Worm (Caenorhabditis elegans) whole organism, young adult: ENCODE results near the gene cat-1.

ENCODE experiments used
- B0336.3 ChIP-seq: fragments of 200-800 bp; sonication (Bioruptor generic); IDR thresholded peaks from 2 replicates; pipeline ENCODE4 v1.3.6; 2022; ENCODE audit warnings: missing genetic modification characterization, missing compliant biosample characterization
- C06A6.2 ChIP-seq: fragments of 200-800 bp; sonication (Bioruptor generic); conservative IDR thresholded peaks from 2 replicates; pipeline ENCODE4 v1.3.6; 2022; ENCODE audit warnings: missing genetic modification characterization, missing compliant biosample characterization
- F22D6.2 ChIP-seq: sonication (generic microtip); optimal IDR thresholded peaks from 2 replicates; lab custom pipeline; 2016; ENCODE audit warnings: mild to moderate bottlenecking, missing genetic modification characterization, missing compliant biosample characterization
- F37B4.10 ChIP-seq: fragments of 200-800 bp; sonication (Bioruptor generic); IDR thresholded peaks from 2 replicates; pipeline ENCODE4 v1.3.6; 2022; ENCODE audit warnings: missing genetic modification characterization, missing compliant biosample characterization
- F57C9.4 ChIP-seq: sonication (generic microtip); optimal IDR thresholded peaks from 2 replicates; lab custom pipeline; 2017; ENCODE audit warnings: mild to moderate bottlenecking, missing genetic modification characterization, missing compliant biosample characterization
- K11D2.4 ChIP-seq: fragments of 200-800 bp; sonication (Bioruptor generic); IDR thresholded peaks from 2 replicates; pipeline ENCODE4 v1.3.6; 2022; ENCODE audit warnings: missing genetic modification reagents, missing genetic modification characterization, missing compliant biosample characterization
- Y53F4B.3 ChIP-seq: fragments of 200-800 bp; sonication (Bioruptor generic); IDR thresholded peaks from 2 replicates; pipeline ENCODE4 v1.3.6; 2022; ENCODE audit warnings: missing genetic modification reagents, missing genetic modification characterization, missing compliant biosample characterization
- Y53G8AR.9 ChIP-seq: fragments of 200-800 bp; sonication (Bioruptor generic); conservative IDR thresholded peaks from 2 replicates; pipeline ENCODE4 v1.3.6; 2022; ENCODE audit warnings: missing genetic modification reagents, missing genetic modification characterization, missing compliant biosample characterization
- Y79H2A.3 ChIP-seq: fragments of 200-800 bp; sonication (Bioruptor generic); conservative IDR thresholded peaks from 2 replicates; pipeline ENCODE4 v1.3.6; 2022; ENCODE audit warnings: missing genetic modification reagents, missing genetic modification characterization, missing compliant biosample characterization
- Y95B8A.8 ChIP-seq: fragments of 200-800 bp; sonication (Bioruptor generic); IDR thresholded peaks from 2 replicates; pipeline ENCODE4 v1.3.6; 2022; ENCODE audit warnings: missing genetic modification reagents, missing genetic modification characterization, missing compliant biosample characterization
- ZK185.1 ChIP-seq: sonication (generic microtip); optimal IDR thresholded peaks from 2 replicates; lab custom pipeline; 2016; ENCODE audit warnings: mild to moderate bottlenecking, missing genetic modification characterization, missing compliant biosample characterization; ENCODE audit not compliant: poor library complexity, severe bottlenecking
- ama-1 ChIP-seq, 3 experiments: fragments of 150-350 bp in 1 of 3; sonication (generic microtip) in 2 of 3; optimal IDR thresholded peaks; 2 replicates each; lab custom pipeline; 2014 to 2018; ENCODE audit warnings: missing biosample characterization in 2 of 3, missing genetic modification characterization in 2 of 3, missing genetic modification reagents in 2 of 3
- attf-3 ChIP-seq: fragments of 200-800 bp; sonication (Bioruptor generic); conservative IDR thresholded peaks from 2 replicates; pipeline ENCODE4 v1.3.6; 2022; ENCODE audit warnings: missing genetic modification reagents, missing genetic modification characterization, missing compliant biosample characterization
- ccch-3 ChIP-seq: fragments of 200-800 bp; sonication (Bioruptor generic); optimal IDR thresholded peaks from 2 replicates; lab custom pipeline; 2018; ENCODE audit warnings: mild to moderate bottlenecking, missing genetic modification characterization, missing compliant biosample characterization
- cebp-2 ChIP-seq: fragments of 200-800 bp; sonication (Bioruptor generic); IDR thresholded peaks from 2 replicates; pipeline ENCODE4 v1.3.6; 2022; ENCODE audit warnings: missing genetic modification characterization, missing compliant biosample characterization
- ceh-58 ChIP-seq: fragments of 200-800 bp; sonication (Bioruptor generic); IDR thresholded peaks from 2 replicates; pipeline ENCODE4 v1.3.6; 2022; ENCODE audit warnings: missing genetic modification characterization, missing compliant biosample characterization
- ceh-79 ChIP-seq: sonication (generic microtip); optimal IDR thresholded peaks from 2 replicates; lab custom pipeline; 2017; ENCODE audit warnings: mild to moderate bottlenecking, missing genetic modification characterization, missing compliant biosample characterization
- ceh-91 ChIP-seq: fragments of 200-800 bp; sonication (Bioruptor generic); IDR thresholded peaks from 2 replicates; pipeline ENCODE4 v1.3.6; 2022; ENCODE audit warnings: missing genetic modification reagents, missing genetic modification characterization, missing compliant biosample characterization
- dox-1 ChIP-seq: fragments of 200-800 bp; sonication (Bioruptor generic); IDR thresholded peaks from 2 replicates; pipeline ENCODE4 v1.3.6; 2022; ENCODE audit warnings: missing genetic modification reagents, missing genetic modification characterization, missing compliant biosample characterization
- efl-1 ChIP-seq: fragments of 150-350 bp; optimal IDR thresholded peaks from 2 replicates; lab custom pipeline; 2014; ENCODE audit warnings: missing biosample characterization, missing genetic modification reagents, missing genetic modification characterization
- egl-44 ChIP-seq: fragments of 200-800 bp; sonication (Bioruptor generic); IDR thresholded peaks from 2 replicates; pipeline ENCODE4 v1.3.6; 2022; ENCODE audit warnings: missing genetic modification reagents, missing genetic modification characterization, missing compliant biosample characterization
- let-526 ChIP-seq: fragments of 200-800 bp; sonication (Bioruptor generic); IDR thresholded peaks from 2 replicates; pipeline ENCODE4 v1.3.6; 2022; ENCODE audit warnings: missing genetic modification reagents, missing genetic modification characterization, missing compliant biosample characterization
- lin-35 ChIP-seq, 3 experiments: fragments of 150-350 bp in 2 of 3; sonication (generic microtip) in 1 of 3; optimal IDR thresholded peaks; 2 replicates each; lab custom pipeline; 2014 to 2018; ENCODE audit warnings: missing biosample characterization in 3 of 3, missing genetic modification characterization in 3 of 3, missing genetic modification reagents in 3 of 3
- madf-10 ChIP-seq: sonication (generic microtip); optimal IDR thresholded peaks from 2 replicates; lab custom pipeline; 2016; ENCODE audit warnings: mild to moderate bottlenecking, missing genetic modification characterization, missing compliant biosample characterization
- madf-3 ChIP-seq: fragments of 200-800 bp; sonication (Bioruptor generic); IDR thresholded peaks from 2 replicates; pipeline ENCODE4 v1.3.6; 2022; ENCODE audit warnings: missing genetic modification reagents, missing genetic modification characterization, missing compliant biosample characterization
- madf-6 ChIP-seq: fragments of 200-800 bp; sonication (Bioruptor generic); IDR thresholded peaks from 2 replicates; pipeline ENCODE4 v1.3.6; 2022; ENCODE audit warnings: missing genetic modification reagents, missing genetic modification characterization, missing compliant biosample characterization
- mcd-1 ChIP-seq: fragments of 200-800 bp; sonication (Bioruptor generic); IDR thresholded peaks from 2 replicates; pipeline ENCODE4 v1.3.6; 2022; ENCODE audit warnings: missing genetic modification reagents, missing genetic modification characterization, missing compliant biosample characterization
- mes-4 ChIP-seq: sonication (generic microtip); optimal IDR thresholded peaks from 2 replicates; lab custom pipeline; 2016; ENCODE audit warnings: missing genotype, missing genetic modification characterization, missing compliant biosample characterization
- mxl-1 ChIP-seq: sonication (generic microtip); optimal IDR thresholded peaks from 2 replicates; lab custom pipeline; 2016; ENCODE audit warnings: missing genetic modification characterization, missing compliant biosample characterization
- nfya-1 ChIP-seq: sonication (generic microtip); optimal IDR thresholded peaks from 2 replicates; lab custom pipeline; 2017; ENCODE audit warnings: antibody characterized with exemption, missing compliant biosample characterization, missing genetic modification characterization, borderline replicate concordance; ENCODE audit not compliant: insufficient read depth
- nfya-2 ChIP-seq: fragments of 200-800 bp; sonication (Bioruptor generic); IDR thresholded peaks from 2 replicates; pipeline ENCODE4 v1.3.6; 2022; ENCODE audit warnings: missing genetic modification reagents, missing genetic modification characterization, missing compliant biosample characterization
- nfyb-1 ChIP-seq: fragments of 200-800 bp; sonication (Bioruptor generic); IDR thresholded peaks from 2 replicates; pipeline ENCODE4 v1.3.6; 2022; ENCODE audit warnings: missing genetic modification reagents, missing genetic modification characterization, missing compliant biosample characterization
- nhr-179 ChIP-seq: sonication (generic microtip); optimal IDR thresholded peaks from 2 replicates; lab custom pipeline; 2016; ENCODE audit warnings: mild to moderate bottlenecking, missing genetic modification characterization, missing compliant biosample characterization
- nhr-27 ChIP-seq: fragments of 200-800 bp; sonication (Bioruptor generic); optimal IDR thresholded peaks from 2 replicates; lab custom pipeline; 2018; ENCODE audit warnings: mild to moderate bottlenecking, missing genetic modification characterization, moderate library complexity, missing compliant biosample characterization
- nhr-80 ChIP-seq: sonication (generic microtip); optimal IDR thresholded peaks from 2 replicates; lab custom pipeline; 2016; ENCODE audit warnings: missing genetic modification characterization, missing compliant biosample characterization
- sea-2 ChIP-seq: fragments of 200-800 bp; sonication (Bioruptor generic); IDR thresholded peaks from 2 replicates; pipeline ENCODE4 v1.3.6; 2022; ENCODE audit warnings: missing genetic modification characterization, missing compliant biosample characterization
- snpc-1.3 ChIP-seq: sonication (generic microtip); optimal IDR thresholded peaks from 2 replicates; lab custom pipeline; 2017; ENCODE audit warnings: missing genetic modification characterization, mild to moderate bottlenecking, missing compliant biosample characterization, antibody characterized with exemption, moderate library complexity, missing genotype, missing genetic modification reagents; ENCODE audit not compliant: insufficient read depth
- somi-1 ChIP-seq: fragments of 200-800 bp; sonication (Bioruptor generic); optimal IDR thresholded peaks from 2 replicates; lab custom pipeline; 2018; ENCODE audit warnings: mild to moderate bottlenecking, missing genetic modification characterization, missing compliant biosample characterization
- tbp1 ChIP-seq: fragments of 200-800 bp; sonication (Bioruptor generic); optimal IDR thresholded peaks from 2 replicates; lab custom pipeline; 2018; ENCODE audit warnings: mild to moderate bottlenecking, missing genetic modification characterization, missing compliant biosample characterization
- tbx-9 ChIP-seq: sonication (generic microtip); optimal IDR thresholded peaks from 2 replicates; lab custom pipeline; 2016; ENCODE audit warnings: borderline replicate concordance, missing genetic modification characterization, inconsistent platforms, missing compliant biosample characterization
- ztf-25 ChIP-seq: fragments of 200-800 bp; sonication (Bioruptor generic); IDR thresholded peaks from 2 replicates; pipeline ENCODE4 v1.3.6; 2022; ENCODE audit warnings: missing genetic modification reagents, missing genetic modification characterization, missing compliant biosample characterization
- ztf-28 ChIP-seq: fragments of 200-800 bp; sonication (Bioruptor generic); IDR thresholded peaks from 2 replicates; pipeline ENCODE4 v1.3.6; 2022; ENCODE audit warnings: missing genetic modification reagents, missing genetic modification characterization, missing compliant biosample characterization
- ztf-3 ChIP-seq: fragments of 200-800 bp; sonication (Bioruptor generic); optimal IDR thresholded peaks from 2 replicates; lab custom pipeline; 2018; ENCODE audit warnings: mild to moderate bottlenecking, missing genetic modification characterization, missing compliant biosample characterization
- ztf-6 ChIP-seq: fragments of 200-800 bp; sonication (Bioruptor generic); IDR thresholded peaks from 2 replicates; pipeline ENCODE4 v1.3.6; 2022; ENCODE audit warnings: missing genetic modification reagents, missing genetic modification characterization, missing compliant biosample characterization

The cat-1 gene

ce11 chrX:5728956-5729467 is 18.5 kb upstream of the cat-1 start (continued):
- TF ChIP-seq ama-1 (optimal IDR thresholded peaks at IDR 0.05; lab: Kevin White, UChicago) = no peak
- TF ChIP-seq ama-1 (GFP tag; optimal IDR thresholded peaks at IDR 0.05; lab: Kevin White, UChicago) = no peak
- TF ChIP-seq Y53G8AR.9 (GFP tag; lab: Robert Waterston, UW) = no peak
- no peak for TF ChIP-seq madf-3 (GFP tag; lab: Robert Waterston, UW)
- TF ChIP-seq C06A6.2 = no peak
- TF ChIP-seq Y53F4B.3 = no peak
- TF ChIP-seq tbp1 (GFP tag; lab: Kevin White, UChicago) = no peak
- TF ChIP-seq F37B4.10 (GFP tag; lab: Robert Waterston, UW) = no peak
- no peak for TF ChIP-seq mxl-1 (tag; lab: Kevin White, UChicago)
- no peak for TF ChIP-seq F22D6.2 (tag; lab: Kevin White, UChicago)
- TF ChIP-seq sea-2 = no peak
- TF ChIP-seq nhr-179 = no peak
- no peak for TF ChIP-seq madf-6 (GFP tag; lab: Robert Waterston, UW)
- no peak for TF ChIP-seq ZK185.1 (tag; lab: Kevin White, UChicago)
- TF ChIP-seq madf-10 (tag; lab: Kevin White, UChicago) = peak; percentile 46
- peak; percentile 69 for TF ChIP-seq nfyb-1 (GFP tag; lab: Robert Waterston, UW)
- TF ChIP-seq egl-44 (GFP tag; lab: Robert Waterston, UW) = no peak
- TF ChIP-seq mcd-1 (GFP tag; lab: Robert Waterston, UW) = peak; percentile 49
- no peak for TF ChIP-seq nhr-80 (tag; lab: Kevin White, UChicago)
- no peak for TF ChIP-seq B0336.3
- TF ChIP-seq efl-1 = no peak
- TF ChIP-seq snpc-1.3 (tag; lab: Kevin White, UChicago) = no peak
- TF ChIP-seq nfya-2 (GFP tag; lab: Robert Waterston, UW) = no peak
- no peak for TF ChIP-seq ccch-3 (GFP tag; lab: Kevin White, UChicago)
- TF ChIP-seq dox-1 (GFP tag; lab: Robert Waterston, UW) = peak; percentile 42; the same call in 1 of the 2 replicates
- no peak for TF ChIP-seq nfya-1 (tag; lab: Kevin White, UChicago)
- no peak for TF ChIP-seq let-526 (GFP tag; lab: Robert Waterston, UW)
- TF ChIP-seq nhr-27 (tag; lab: Kevin White, UChicago) = no peak
- no peak for TF ChIP-seq F57C9.4 (tag; lab: Kevin White, UChicago)
- no peak for TF ChIP-seq mes-4
- TF ChIP-seq ceh-79 (tag; lab: Kevin White, UChicago) = no peak
- TF ChIP-seq ztf-6 (GFP tag; lab: Robert Waterston, UW) = peak; percentile 15; the same call in 1 of the 2 replicates
- TF ChIP-seq ceh-91 (GFP tag; lab: Robert Waterston, UW) = no peak
- TF ChIP-seq ztf-25 (GFP tag; lab: Robert Waterston, UW) = no peak
- TF ChIP-seq Y95B8A.8 = no peak
- no peak for TF ChIP-seq Y79H2A.3
- TF ChIP-seq ztf-28 (GFP tag; lab: Robert Waterston, UW) = no peak
- TF ChIP-seq lin-35 (GFP tag; optimal IDR thresholded peaks at IDR 0.05; lab: Kevin White, UChicago) = peak in 1 of 3 experiments; percentile 60
- peak; percentile 22 for TF ChIP-seq somi-1 (GFP tag; lab: Kevin White, UChicago)
- no peak for TF ChIP-seq ceh-58 (GFP tag; lab: Robert Waterston, UW)
- TF ChIP-seq attf-3 (GFP tag; lab: Robert Waterston, UW) = no peak
- TF ChIP-seq tbx-9 (tag; lab: Kevin White, UChicago) = no peak
- no peak for TF ChIP-seq cebp-2
- no peak; the same call in 1 of the 2 replicates for TF ChIP-seq K11D2.4 (GFP tag; lab: Robert Waterston, UW)
- TF ChIP-seq ztf-3 (GFP tag; lab: Kevin White, UChicago) = no peak
- TF ChIP-seq, all 124 proteins: peak for 23
